Fruit fly (Drosophila melanogaster) whole organism, embryonic: ENCODE data around the gene CG44837.

Experiments used
- Bdp1 ChIP-seq: fragments of 200-800 bp; sonication (Bioruptor generic); optimal IDR thresholded peaks from 3 replicates; lab custom pipeline; 2016; ENCODE audit warnings: missing biosample characterization, missing genetic modification characterization
- Bgb ChIP-seq: fragments of 200-800 bp; sonication (Bioruptor generic); IDR thresholded peaks from 2 replicates; pipeline ENCODE4 v1.3.6; 2022; ENCODE audit warnings: missing biosample characterization, missing genetic modification characterization; ENCODE audit not compliant: partially characterized antibody
- CG10147 ChIP-seq: fragments of 200-800 bp; sonication (Bioruptor generic); optimal IDR thresholded peaks from 2 replicates; lab custom pipeline; 2019; ENCODE audit warnings: missing biosample characterization, mild to moderate bottlenecking, missing genetic modification characterization, moderate library complexity
- CG10366 ChIP-seq: fragments of 200-800 bp; sonication (Bioruptor generic); IDR thresholded peaks from 2 replicates; pipeline ENCODE4 v1.3.6; 2022; ENCODE audit warnings: missing biosample characterization, missing genetic modification characterization
- CG10565 ChIP-seq: fragments of 200-800 bp; sonication (Bioruptor generic); optimal IDR thresholded peaks from 3 replicates; lab custom pipeline; 2016; ENCODE audit warnings: missing biosample characterization, mild to moderate bottlenecking, missing genetic modification characterization
- CG10979 ChIP-seq: fragments of 200-800 bp; sonication (Bioruptor generic); optimal IDR thresholded peaks from 2 replicates; lab custom pipeline; 2018; ENCODE audit warnings: missing biosample characterization, mild to moderate bottlenecking, missing genetic modification characterization, moderate library complexity
- CG1233 ChIP-seq: fragments of 200-800 bp; sonication (Bioruptor generic); optimal IDR thresholded peaks from 4 replicates; lab custom pipeline; 2018; ENCODE audit warnings: missing biosample characterization, mild to moderate bottlenecking, missing genetic modification characterization
- CG14014 ChIP-seq: fragments of 200-800 bp; sonication (Bioruptor generic); IDR thresholded peaks from 2 replicates; pipeline ENCODE4 v1.3.6; 2022; ENCODE audit warnings: missing biosample characterization, missing genetic modification characterization
- CG15269 ChIP-seq: fragments of 200-800 bp; sonication (Bioruptor generic); optimal IDR thresholded peaks from 2 replicates; lab custom pipeline; 2018; ENCODE audit warnings: missing biosample characterization, mild to moderate bottlenecking, missing genetic modification characterization, moderate library complexity
- CG15514 ChIP-seq: fragments of 200-800 bp; sonication (Bioruptor generic); optimal IDR thresholded peaks from 3 replicates; lab custom pipeline; 2017; ENCODE audit warnings: missing biosample characterization, missing genetic modification characterization, mild to moderate bottlenecking, moderate library complexity, missing genetic modification reagents
- CG2712 ChIP-seq: fragments of 200-800 bp; optimal IDR thresholded peaks from 3 replicates; lab custom pipeline; 2019; ENCODE audit warnings: missing biosample characterization, mild to moderate bottlenecking, missing genetic modification characterization, moderate library complexity
- CG30431 ChIP-seq: fragments of 200-800 bp; sonication (Bioruptor generic); optimal IDR thresholded peaks from 2 replicates; lab custom pipeline; 2017; ENCODE audit warnings: missing biosample characterization, missing genetic modification characterization
- CG31224 ChIP-seq: fragments of 200-800 bp; sonication (Bioruptor generic); IDR thresholded peaks from 2 replicates; pipeline ENCODE4 v1.3.6; 2022; ENCODE audit warnings: missing biosample characterization, missing genetic modification characterization
- CG3995 ChIP-seq: fragments of 200-800 bp; sonication (Bioruptor generic); optimal IDR thresholded peaks from 3 replicates; lab custom pipeline; 2016; ENCODE audit warnings: missing biosample characterization, missing genetic modification characterization
- CG4404 ChIP-seq: fragments of 200-800 bp; sonication (Bioruptor generic); IDR thresholded peaks from 2 replicates; pipeline ENCODE4 v1.3.6; 2022; ENCODE audit warnings: missing biosample characterization, missing genetic modification characterization
- CG6683 ChIP-seq: fragments of 200-800 bp; sonication (Bioruptor generic); optimal IDR thresholded peaks from 2 replicates; lab custom pipeline; 2017; ENCODE audit warnings: missing biosample characterization, mild to moderate bottlenecking, missing genetic modification characterization, missing genetic modification reagents
- CG6791 ChIP-seq: fragments of 200-800 bp; sonication (Bioruptor generic); IDR thresholded peaks from 3 replicates; pipeline ENCODE4 v1.3.6; 2022; ENCODE audit warnings: missing biosample characterization, missing genetic modification characterization; ENCODE audit not compliant: partially characterized antibody
- CG8359 ChIP-seq: fragments of 200-800 bp; sonication (Bioruptor generic); optimal IDR thresholded peaks from 2 replicates; lab custom pipeline; 2017; ENCODE audit warnings: missing biosample characterization, mild to moderate bottlenecking, missing genetic modification characterization, borderline replicate concordance
- CG9817 ChIP-seq: fragments of 200-800 bp; sonication (Bioruptor generic); optimal IDR thresholded peaks from 2 replicates; lab custom pipeline; 2018; ENCODE audit warnings: missing biosample characterization, mild to moderate bottlenecking, missing genetic modification characterization, moderate library complexity
- CTCF ChIP-seq: fragments of 200-800 bp; sonication (Bioruptor generic); optimal IDR thresholded peaks from 2 replicates; lab custom pipeline; 2017; ENCODE audit warnings: missing biosample characterization, mild to moderate bottlenecking, missing genetic modification characterization, moderate library complexity
- Chrac-16 ChIP-seq: fragments of 200-800 bp; sonication (Bioruptor generic); optimal IDR thresholded peaks from 3 replicates; lab custom pipeline; 2016; ENCODE audit warnings: missing biosample characterization, missing genetic modification characterization
- D ChIP-seq, 2 experiments: fragments of 200-800 bp in 1 of 2; fragments of >200 bp in 1 of 2; sonication (Bioruptor generic) in 1 of 2; optimal IDR thresholded peaks; 2 replicates in 1 of 2; 3 replicates in 1 of 2; lab custom pipeline; 2017; ENCODE audit warnings: mild to moderate bottlenecking in 1 of 2, missing biosample characterization in 1 of 2, missing genetic modification characterization in 1 of 2, missing genetic modification reagents in 1 of 2
- Doc3 ChIP-seq: fragments of 200-800 bp; sonication (Bioruptor generic); IDR thresholded peaks from 3 replicates; pipeline ENCODE4 v1.3.6; 2022; ENCODE audit warnings: missing biosample characterization, missing genetic modification characterization; ENCODE audit not compliant: partially characterized antibody
- Ets65A ChIP-seq: fragments of 200-800 bp; sonication (Bioruptor generic); peaks from one replicate; lab custom pipeline; 2016; ENCODE audit warnings: missing biosample characterization, missing genetic modification characterization
- HLH4C ChIP-seq: fragments of 200-800 bp; sonication (Bioruptor generic); IDR thresholded peaks from 3 replicates; pipeline ENCODE4 v1.3.6; 2022; ENCODE audit warnings: missing biosample characterization, missing genetic modification characterization; ENCODE audit not compliant: partially characterized antibody
- HmgZ ChIP-seq: fragments of 200-800 bp; sonication (Bioruptor generic); optimal IDR thresholded peaks from 2 replicates; lab custom pipeline; 2018; ENCODE audit warnings: missing biosample characterization, mild to moderate bottlenecking, missing genetic modification characterization
- NFAT ChIP-seq: fragments of 200-800 bp; sonication (Bioruptor generic); IDR thresholded peaks from 2 replicates; pipeline ENCODE4 v1.3.6; 2022; ENCODE audit warnings: missing biosample characterization, missing genetic modification characterization
- Oaz ChIP-seq: fragments of 200-800 bp; sonication (Bioruptor generic); IDR thresholded peaks from 2 replicates; pipeline ENCODE4 v1.3.6; 2022; ENCODE audit warnings: missing biosample characterization, missing genetic modification characterization
- PHDP ChIP-seq: fragments of 200-800 bp; sonication (Bioruptor generic); optimal IDR thresholded peaks from 3 replicates; lab custom pipeline; 2018; ENCODE audit warnings: missing biosample characterization, mild to moderate bottlenecking, missing genetic modification characterization, moderate library complexity
- Ssrp ChIP-seq: fragments of 200-800 bp; sonication (Bioruptor generic); optimal IDR thresholded peaks from 2 replicates; lab custom pipeline; 2018; ENCODE audit warnings: missing biosample characterization, mild to moderate bottlenecking, missing genetic modification characterization, moderate library complexity
- al ChIP-seq: fragments of 200-800 bp; sonication (Bioruptor generic); IDR thresholded peaks from 2 replicates; pipeline ENCODE4 v1.3.6; 2022; ENCODE audit warnings: missing biosample characterization, missing genetic modification characterization
- bcd ChIP-seq: fragments of 200-800 bp; sonication (Bioruptor generic); optimal IDR thresholded peaks from 2 replicates; lab custom pipeline; 2017; ENCODE audit warnings: missing biosample characterization, mild to moderate bottlenecking, missing genetic modification characterization
- chinmo ChIP-seq: fragments of 200-800 bp; sonication (Bioruptor generic); IDR thresholded peaks from 4 replicates; pipeline ENCODE4 v1.3.6; 2022; ENCODE audit warnings: missing biosample characterization, missing genetic modification characterization; ENCODE audit not compliant: partially characterized antibody
- dpn ChIP-seq, 2 experiments: fragments of 200-800 bp; sonication (Bioruptor generic); optimal IDR thresholded peaks; 3 replicates each; lab custom pipeline; 2016; ENCODE audit warnings: missing biosample characterization in 2 of 2, missing genetic modification characterization in 2 of 2
- dysf ChIP-seq: fragments of 200-800 bp; sonication (Bioruptor generic); IDR thresholded peaks from 3 replicates; pipeline ENCODE4 v1.3.6; 2022; ENCODE audit warnings: missing biosample characterization, missing genetic modification characterization
- ems ChIP-seq: fragments of 200-800 bp; sonication (Bioruptor generic); optimal IDR thresholded peaks from 3 replicates; lab custom pipeline; 2016; ENCODE audit warnings: missing biosample characterization, missing genetic modification characterization
- gt ChIP-seq: fragments of 200-800 bp; sonication (Bioruptor generic); IDR thresholded peaks from 2 replicates; pipeline ENCODE4 v1.3.6; 2022; ENCODE audit warnings: missing biosample characterization, missing genetic modification characterization
- her ChIP-seq: fragments of 200-800 bp; sonication (Bioruptor generic); optimal IDR thresholded peaks from 2 replicates; lab custom pipeline; 2016; ENCODE audit warnings: missing biosample characterization, missing genetic modification characterization
- inv ChIP-seq: fragments of 200-800 bp; sonication (Bioruptor generic); IDR thresholded peaks from 2 replicates; pipeline ENCODE4 v1.3.6; 2022; ENCODE audit warnings: missing biosample characterization, missing genetic modification characterization; ENCODE audit not compliant: partially characterized antibody
- jigr1 ChIP-seq: fragments of 200-800 bp; sonication (Bioruptor generic); IDR thresholded peaks from 3 replicates; pipeline ENCODE4 v1.3.6; 2022; ENCODE audit warnings: missing biosample characterization, missing genetic modification characterization
- lola ChIP-seq, 3 experiments: fragments of >200 bp in 2 of 3; fragments of 200-800 bp in 1 of 3; sonication (Bioruptor generic) in 1 of 3; optimal IDR thresholded peaks; 2 replicates each; lab custom pipeline; 2017 to 2019; ENCODE audit warnings: missing biosample characterization in 3 of 3, missing genetic modification characterization in 3 of 3, mild to moderate bottlenecking in 1 of 3, moderate library complexity in 1 of 3
- nom ChIP-seq: fragments of 200-800 bp; sonication (Bioruptor generic); optimal IDR thresholded peaks from 2 replicates; lab custom pipeline; 2017; ENCODE audit warnings: missing biosample characterization, missing genetic modification characterization, mild to moderate bottlenecking, moderate library complexity, missing genetic modification reagents
- org-1 ChIP-seq: fragments of 200-800 bp; sonication (Bioruptor generic); optimal IDR thresholded peaks from 2 replicates; lab custom pipeline; 2017; ENCODE audit warnings: missing biosample characterization, missing genetic modification characterization
- ro ChIP-seq: fragments of 200-800 bp; sonication (Bioruptor generic); IDR thresholded peaks from 2 replicates; pipeline ENCODE4 v1.3.6; 2022; ENCODE audit warnings: missing biosample characterization, missing genetic modification characterization
- sens-2 ChIP-seq: fragments of 200-800 bp; sonication (Bioruptor generic); IDR thresholded peaks from 2 replicates; pipeline ENCODE4 v1.3.6; 2022; ENCODE audit warnings: missing biosample characterization, missing genetic modification characterization
- so ChIP-seq: fragments of 200-800 bp; sonication (Bioruptor generic); IDR thresholded peaks from 3 replicates; pipeline ENCODE4 v1.3.6; 2022; ENCODE audit warnings: missing biosample characterization, missing genetic modification characterization
- ttk ChIP-seq: fragments of 200-800 bp; sonication (Bioruptor generic); IDR thresholded peaks from 2 replicates; pipeline ENCODE4 v2.1.2; 2022; ENCODE audit warnings: missing biosample characterization, missing genetic modification characterization
- wdn ChIP-seq: fragments of 200-800 bp; sonication (Bioruptor generic); IDR thresholded peaks from 2 replicates; pipeline ENCODE4 v1.3.6; 2022; ENCODE audit warnings: missing biosample characterization, missing genetic modification characterization

Gene CG44837

dm6 chr3L:11819639-11820456 lies 118.8 kb downstream of the CG44837 start (continued):
- TF ChIP-seq D (optimal IDR thresholded peaks at IDR 0.05; lab: Kevin White, UChicago) (no peak), D (GFP tag; optimal IDR thresholded peaks at IDR 0.05; lab: Kevin White, UChicago) (no peak), ro (GFP tag; lab: Robert Waterston, UW) (no peak), CG14014 (GFP tag; lab: Robert Waterston, UW) (peak; percentile 62; the same call in 1 of the 2 replicates), CG3995 (GFP tag; lab: Kevin White, UChicago) (no peak), HmgZ (tag; lab: Kevin White, UChicago) (no peak), CG31224 (GFP tag; lab: Robert Waterston, UW) (0 out of 2 replicates have a peak, but pooled peaks have one; percentile 22), chinmo (GFP tag; lab: Robert Waterston, UW) (peak; percentile 84; the same call in 3 of the 4 replicates), dysf (GFP tag; lab: Robert Waterston, UW) (peak; percentile 26; the same call in 1 of the 3 replicates), lola (GFP tag; optimal IDR thresholded peaks at IDR 0.05; lab: Kevin White, UChicago) (no peak), Bdp1 (GFP tag; lab: Kevin White, UChicago) (no peak), CG10979 (peak; percentile 3), NFAT (peak; percentile 56; the same call in 1 of the 2 replicates), Oaz (GFP tag; lab: Robert Waterston, UW) (no peak), org-1 (no peak), wdn (GFP tag; lab: Robert Waterston, UW) (0 out of 2 replicates have a peak, but pooled peaks have one; percentile 38), CG6683 (no peak), CG8359 (GFP tag; lab: Kevin White, UChicago) (no peak), inv (no peak), Doc3 (no peak), ems (GFP tag; lab: Kevin White, UChicago) (peak; percentile 33), PHDP (tag; lab: Kevin White, UChicago) (peak; percentile 44), ttk (GFP tag; lab: Robert Waterston, UW) (no peak), dpn (GFP tag; optimal IDR thresholded peaks at IDR 0.05; lab: Kevin White, UChicago) (peak; percentile 32 to 45), al (GFP tag; lab: Robert Waterston, UW) (no peak), jigr1 (GFP tag; lab: Robert Waterston, UW) (no peak), Ssrp (tag; lab: Kevin White, UChicago) (no peak), CG4404 (GFP tag; lab: Robert Waterston, UW) (no peak), nom (GFP tag; lab: Kevin White, UChicago) (no peak), Bgb (GFP tag; lab: Robert Waterston, UW) (no peak), bcd (no peak), CTCF (GFP tag; lab: Kevin White, UChicago) (no peak), Ets65A (GFP tag; lab: Kevin White, UChicago) (no peak), CG10366 (GFP tag; lab: Robert Waterston, UW) (no peak), CG15514 (GFP tag; lab: Kevin White, UChicago) (no peak), CG10147 (GFP tag; lab: Kevin White, UChicago) (no peak), CG9817 (tag; lab: Kevin White, UChicago) (peak; percentile 7), gt (GFP tag; lab: Robert Waterston, UW) (no peak), CG1233 (GFP tag; lab: Kevin White, UChicago) (peak; percentile 16), CG2712 (tag; lab: Kevin White, UChicago) (peak; percentile 39), CG30431 (GFP tag; lab: Kevin White, UChicago) (no peak), so (GFP tag; lab: Robert Waterston, UW) (no peak; the same call in 2 of the 3 replicates), her (GFP tag; lab: Kevin White, UChicago) (peak; percentile 21), sens-2 (no peak), HLH4C (GFP tag; lab: Robert Waterston, UW) (no peak), Chrac-16 (GFP tag; lab: Kevin White, UChicago) (no peak), CG6791 (GFP tag; lab: Robert Waterston, UW) (no peak), CG10565 (GFP tag; lab: Kevin White, UChicago) (no peak), CG15269 (tag; lab: Kevin White, UChicago) (no peak)
